Fruit fly (Drosophila melanogaster): Measurements from ENCODE around the gene CG13877.

Gene CG13877

dm6 chr3L:224004-224951 lies 6.4 kb downstream of the CG13877 start (continued):
- peak; percentile 70 for TF ChIP-seq CG42726 (GFP tag; IDR thresholded peaks at IDR 0.05; ENCODE audit: partially characterized antibody)
- TF ChIP-seq CG11247 (GFP tag; IDR thresholded peaks at IDR 0.05) = peak; percentile 51; the same call in 1 of the 2 replicates
- peak in 1 of 2 experiments; percentile 81 for TF ChIP-seq Eip74EF (GFP tag; optimal IDR thresholded peaks at IDR 0.05)
- peak; percentile 52 for TF ChIP-seq CG18619 (GFP tag; optimal IDR thresholded peaks at IDR 0.05)
- peak; percentile 43 for TF ChIP-seq CG7987 (GFP tag; optimal IDR thresholded peaks at IDR 0.05)
- no peak for TF ChIP-seq Doc2 (GFP tag; IDR thresholded peaks at IDR 0.05)
- TF ChIP-seq CG12071 (GFP tag; optimal IDR thresholded peaks at IDR 0.05) = peak; percentile 3
- peak in 1 of 2 experiments; percentile 11 for TF ChIP-seq insv (GFP tag; optimal IDR thresholded peaks at IDR 0.05)
- TF ChIP-seq CG12744 (GFP tag; optimal IDR thresholded peaks at IDR 0.05) = peak; percentile 32
- peak; percentile 27; the same call in 1 of the 3 replicates for TF ChIP-seq gce (GFP tag; IDR thresholded peaks at IDR 0.05)
- TF ChIP-seq CG8924 (tag; optimal IDR thresholded peaks at IDR 0.05) = peak; percentile 81
- TF ChIP-seq Meics (GFP tag; optimal IDR thresholded peaks at IDR 0.05) = peak; percentile 31
- no peak for TF ChIP-seq Hmx (GFP tag; optimal IDR thresholded peaks at IDR 0.05)
- peak; percentile 43; the same call in 1 of the 3 replicates for TF ChIP-seq HLH4C (GFP tag; IDR thresholded peaks at IDR 0.05; ENCODE audit: partially characterized antibody)
- TF ChIP-seq CG32767 (GFP tag; IDR thresholded peaks at IDR 0.05) = peak; percentile 91
- peak; percentile 43; the same call in 1 of the 2 replicates for TF ChIP-seq seq (GFP tag; IDR thresholded peaks at IDR 0.05)
- peak; percentile 47 for TF ChIP-seq gro (GFP tag; optimal IDR thresholded peaks at IDR 0.05)
- no peak for TF ChIP-seq CG17385 (GFP tag; optimal IDR thresholded peaks at IDR 0.05)
- TF ChIP-seq phol (tag; optimal IDR thresholded peaks at IDR 0.05) = peak; percentile 97
- 0 out of 2 replicates have a peak, but pooled peaks have one; percentile 19 for TF ChIP-seq Taf1 (GFP tag; IDR thresholded peaks at IDR 0.05)
- peak; percentile 21 for TF ChIP-seq CG13894 (tag; optimal IDR thresholded peaks at IDR 0.05)
- peak; percentile 89 for TF ChIP-seq cg (GFP tag; optimal IDR thresholded peaks at IDR 0.05)
- peak; percentile 73 for TF ChIP-seq Adf1 (GFP tag; IDR thresholded peaks at IDR 0.05)
- peak; percentile 73 for TF ChIP-seq Jarid2 (GFP tag; optimal IDR thresholded peaks at IDR 0.05)
- 0 out of 3 replicates have a peak, but pooled peaks have one; percentile 9 for TF ChIP-seq vnd (GFP tag; IDR thresholded peaks at IDR 0.05; ENCODE audit: partially characterized antibody)
- TF ChIP-seq Optix (GFP tag; IDR thresholded peaks at IDR 0.05) = peak; percentile 48; the same call in 1 of the 3 replicates
- TF ChIP-seq Bdp1 (GFP tag; optimal IDR thresholded peaks at IDR 0.05) = peak; percentile 20
- TF ChIP-seq Drgx (GFP tag; IDR thresholded peaks at IDR 0.05) = peak; percentile 37; the same call in 1 of the 2 replicates
- TF ChIP-seq bigmax (GFP tag; optimal IDR thresholded peaks at IDR 0.05) = peak; percentile 25
- 0 out of 2 replicates have a peak, but pooled peaks have one; percentile 11 for TF ChIP-seq tna (GFP tag; IDR thresholded peaks at IDR 0.05; ENCODE audit: partially characterized antibody)
- TF ChIP-seq knrl (GFP tag; IDR thresholded peaks at IDR 0.05; ENCODE audit: partially characterized antibody) = 0 out of 3 replicates have a peak, but pooled peaks have one; percentile 36
- TF ChIP-seq Opbp (GFP tag; IDR thresholded peaks at IDR 0.05; ENCODE audit: partially characterized antibody) = peak; percentile 69
- TF ChIP-seq nerfin-1 (tag; optimal IDR thresholded peaks at IDR 0.05) = no peak
- 0 out of 2 replicates have a peak, but pooled peaks have one; percentile 21 for TF ChIP-seq CG6272 (GFP tag; IDR thresholded peaks at IDR 0.05)
- TF ChIP-seq crp (GFP tag; optimal IDR thresholded peaks at IDR 0.05) = peak in 1 of 2 experiments; percentile 46
- no peak for TF ChIP-seq CG1792 (GFP tag; optimal IDR thresholded peaks at IDR 0.05)
- peak; percentile 19 for TF ChIP-seq NC2α (GFP tag; optimal IDR thresholded peaks at IDR 0.05)
- TF ChIP-seq wek (GFP tag; optimal IDR thresholded peaks at IDR 0.05) = no peak
